Fruit fly (Drosophila melanogaster) whole organism, prepupa: ENCODE data around the gene TBC1D5.

Source experiments
- CG10669 ChIP-seq: fragments of 200-800 bp; sonication (Bioruptor generic); optimal IDR thresholded peaks from 3 replicates; lab custom pipeline; 2018; ENCODE audit warnings: missing biosample characterization, mild to moderate bottlenecking, missing genetic modification characterization, moderate library complexity
- CG11294 ChIP-seq: fragments of 200-800 bp; sonication (Bioruptor generic); IDR thresholded peaks from 2 replicates; pipeline ENCODE4 v1.3.6; 2022; ENCODE audit warnings: missing biosample characterization, missing genetic modification characterization
- Hr38 ChIP-seq: sonication (Bioruptor generic); optimal IDR thresholded peaks from 2 replicates; lab custom pipeline; 2016; ENCODE audit warnings: missing biosample characterization, missing genetic modification characterization
- OdsH ChIP-seq: fragments of 200-800 bp; sonication (Bioruptor generic); optimal IDR thresholded peaks from 3 replicates; lab custom pipeline; 2016; ENCODE audit warnings: missing biosample characterization, missing genetic modification characterization
- Sox102F ChIP-seq: fragments of 200-800 bp; sonication (Bioruptor generic); optimal IDR thresholded peaks from 2 replicates; lab custom pipeline; 2016; ENCODE audit warnings: missing biosample characterization, mild to moderate bottlenecking, missing genetic modification characterization
- fd59A ChIP-seq: fragments of 200-800 bp; sonication (Bioruptor generic); optimal IDR thresholded peaks from 2 replicates; lab custom pipeline; 2017; ENCODE audit warnings: missing biosample characterization, mild to moderate bottlenecking, missing genetic modification characterization, missing genetic modification reagents
- fkh ChIP-seq: fragments of 200-800 bp; sonication (Bioruptor generic); optimal IDR thresholded peaks from 3 replicates; lab custom pipeline; 2017; ENCODE audit warnings: missing biosample characterization, mild to moderate bottlenecking, missing genetic modification characterization, moderate library complexity
- spab ChIP-seq: fragments of 200-800 bp; sonication (Bioruptor generic); optimal IDR thresholded peaks from 2 replicates; lab custom pipeline; 2017; ENCODE audit warnings: missing biosample characterization, mild to moderate bottlenecking, missing genetic modification characterization, missing genetic modification reagents
- ss ChIP-seq, 2 experiments: fragments of 200-800 bp; sonication (Bioruptor generic); optimal IDR thresholded peaks; 2 replicates in 1 of 2; 3 replicates in 1 of 2; lab custom pipeline; 2017 to 2018; ENCODE audit warnings: mild to moderate bottlenecking in 2 of 2, missing biosample characterization in 2 of 2, missing genetic modification characterization in 2 of 2, moderate library complexity in 1 of 2

DNA sequence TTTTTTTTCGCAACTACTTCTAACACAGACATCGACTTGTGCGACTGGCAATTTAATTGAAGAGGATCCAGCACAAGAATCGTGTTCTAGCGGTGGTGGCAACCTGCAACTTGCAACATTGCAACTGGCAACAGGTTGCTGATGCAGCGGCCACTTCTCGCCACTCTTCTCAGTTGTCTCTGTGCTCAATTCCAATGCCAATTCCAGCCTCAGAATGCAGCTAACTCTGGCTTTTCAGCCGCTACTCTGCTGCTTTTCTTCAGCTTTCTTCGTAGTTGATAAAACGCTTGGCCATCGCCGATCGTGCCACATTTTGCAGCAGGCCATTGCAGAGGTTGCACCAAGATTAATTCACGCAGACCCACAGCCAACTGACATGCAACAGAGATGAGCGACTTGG is 18.5 kb upstream of the TBC1D5 start, which contains the start of gene Osi22:
- TF ChIP-seq CG10669 (GFP tag; lab: Kevin White, UChicago) (no peak), Sox102F (GFP tag; lab: Kevin White, UChicago) (no peak), fkh (GFP tag; lab: Kevin White, UChicago) (no peak), CG11294 (no peak), Hr38 (no peak), fd59A (GFP tag; lab: Kevin White, UChicago) (no peak), spab (GFP tag; lab: Kevin White, UChicago) (no peak), OdsH (GFP tag; lab: Kevin White, UChicago) (no peak), ss (GFP tag; optimal IDR thresholded peaks at IDR 0.05; lab: Kevin White, UChicago) (no peak)
